Worm (Caenorhabditis elegans): ENCODE results near the gene lact-1.

DNA sequence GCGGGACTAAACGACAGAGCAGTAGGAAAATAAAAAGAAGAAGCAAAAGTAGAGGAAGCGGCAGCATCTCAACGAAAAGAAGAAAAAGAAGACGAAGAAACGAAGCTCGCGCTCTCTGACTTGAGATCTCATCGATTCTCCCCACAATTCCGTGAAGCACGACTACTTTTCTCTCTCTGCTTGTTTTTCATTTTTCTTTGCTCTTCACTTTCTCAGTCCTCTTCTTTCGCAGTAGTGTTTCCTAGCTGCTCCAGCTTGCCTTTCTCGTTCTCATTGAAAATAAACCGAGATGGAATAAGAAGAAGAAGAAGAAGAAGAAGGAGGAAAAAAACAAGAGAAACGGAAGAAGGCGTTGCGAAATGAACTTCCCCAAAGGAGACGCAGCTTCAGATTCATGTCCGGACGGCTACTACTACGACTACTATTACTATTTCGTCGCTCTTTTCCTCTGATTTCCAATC is 24.6 kb upstream of the lact-1 start:
- TF ChIP-seq pat-9 (tag; optimal IDR thresholded peaks at IDR 0.05): no peak
- no peak for TF ChIP-seq ets-4 (tag; optimal IDR thresholded peaks at IDR 0.05)
- TF ChIP-seq tbx-2 (tag; optimal IDR thresholded peaks at IDR 0.05): peak; percentile 53
- TF ChIP-seq elt-2 (tag; optimal IDR thresholded peaks at IDR 0.05): no peak
- peak; percentile 29 for TF ChIP-seq nfya-1 (tag; optimal IDR thresholded peaks at IDR 0.05)
- no peak for TF ChIP-seq syd-9 (tag; optimal IDR thresholded peaks at IDR 0.05)
- TF ChIP-seq pax-1 (tag; optimal IDR thresholded peaks at IDR 0.05): no peak
- TF ChIP-seq sox-2 (GFP tag; IDR thresholded peaks at IDR 0.05): no peak
- no peak for TF ChIP-seq mec-3 (tag; optimal IDR thresholded peaks at IDR 0.05; ENCODE audit: borderline replicate concordance)
- TF ChIP-seq npax-4 (tag; optimal IDR thresholded peaks at IDR 0.05): no peak

Measured in whole organism, late embryonic.